Worm (Caenorhabditis elegans) whole organism, young adult: ENCODE measurements around the gene vep-2.

Experiments
- C06A6.2 ChIP-seq: fragments of 200-800 bp; sonication (Bioruptor generic); conservative IDR thresholded peaks from 2 replicates; pipeline ENCODE4 v1.3.6; 2022; ENCODE audit warnings: missing genetic modification characterization, missing compliant biosample characterization
- C17E4.6 ChIP-seq: fragments of 200-800 bp; sonication (Bioruptor generic); IDR thresholded peaks from 2 replicates; pipeline ENCODE4 v1.3.6; 2022; ENCODE audit warnings: missing genetic modification reagents, missing genetic modification characterization, missing compliant biosample characterization
- D2030.7 ChIP-seq: fragments of 200-800 bp; sonication (Bioruptor generic); IDR thresholded peaks from 2 replicates; pipeline ENCODE4 v1.3.6; 2022; ENCODE audit warnings: missing genetic modification reagents, missing genetic modification characterization, missing compliant biosample characterization
- F10E7.11 ChIP-seq: sonication (generic microtip); optimal IDR thresholded peaks from 2 replicates; lab custom pipeline; 2017; ENCODE audit warnings: mild to moderate bottlenecking, missing genetic modification characterization, moderate library complexity, missing compliant biosample characterization
- F22D6.2 ChIP-seq: sonication (generic microtip); optimal IDR thresholded peaks from 2 replicates; lab custom pipeline; 2016; ENCODE audit warnings: mild to moderate bottlenecking, missing genetic modification characterization, missing compliant biosample characterization
- F23B12.7 ChIP-seq: sonication (generic microtip); optimal IDR thresholded peaks from 2 replicates; lab custom pipeline; 2017; ENCODE audit warnings: missing genetic modification characterization, mild to moderate bottlenecking, missing compliant biosample characterization, antibody characterized with exemption, moderate library complexity; ENCODE audit not compliant: insufficient read depth
- F39B2.1 ChIP-seq: fragments of 200-800 bp; sonication (Bioruptor generic); IDR thresholded peaks from 2 replicates; pipeline ENCODE4 v1.3.6; 2022; ENCODE audit warnings: missing genetic modification reagents, missing genetic modification characterization, missing compliant biosample characterization
- F52B5.7 ChIP-seq: sonication (generic microtip); optimal IDR thresholded peaks from 2 replicates; lab custom pipeline; 2016; ENCODE audit warnings: mild to moderate bottlenecking, missing genetic modification characterization, missing compliant biosample characterization
- F57C9.4 ChIP-seq: sonication (generic microtip); optimal IDR thresholded peaks from 2 replicates; lab custom pipeline; 2017; ENCODE audit warnings: mild to moderate bottlenecking, missing genetic modification characterization, missing compliant biosample characterization
- K11D2.4 ChIP-seq: fragments of 200-800 bp; sonication (Bioruptor generic); IDR thresholded peaks from 2 replicates; pipeline ENCODE4 v1.3.6; 2022; ENCODE audit warnings: missing genetic modification reagents, missing genetic modification characterization, missing compliant biosample characterization
- T26A5.8 ChIP-seq: sonication (generic microtip); optimal IDR thresholded peaks from 2 replicates; lab custom pipeline; 2016; ENCODE audit warnings: missing genetic modification characterization, missing compliant biosample characterization
- Y53G8AR.9 ChIP-seq: fragments of 200-800 bp; sonication (Bioruptor generic); conservative IDR thresholded peaks from 2 replicates; pipeline ENCODE4 v1.3.6; 2022; ENCODE audit warnings: missing genetic modification reagents, missing genetic modification characterization, missing compliant biosample characterization
- Y79H2A.3 ChIP-seq: fragments of 200-800 bp; sonication (Bioruptor generic); conservative IDR thresholded peaks from 2 replicates; pipeline ENCODE4 v1.3.6; 2022; ENCODE audit warnings: missing genetic modification reagents, missing genetic modification characterization, missing compliant biosample characterization
- akir-1 ChIP-seq: fragments of 200-800 bp; sonication (Bioruptor generic); optimal IDR thresholded peaks from 2 replicates; lab custom pipeline; 2018; ENCODE audit warnings: mild to moderate bottlenecking, missing genetic modification characterization, moderate library complexity, missing compliant biosample characterization
- aptf-3 ChIP-seq: fragments of 200-800 bp; sonication (Bioruptor generic); IDR thresholded peaks from 2 replicates; pipeline ENCODE4 v1.3.6; 2022; ENCODE audit warnings: missing genetic modification characterization, missing compliant biosample characterization
- atf-7 ChIP-seq: sonication (generic microtip); optimal IDR thresholded peaks from 2 replicates; lab custom pipeline; 2017; ENCODE audit warnings: mild to moderate bottlenecking, missing genetic modification characterization, missing compliant biosample characterization
- athp-1 ChIP-seq: sonication (generic microtip); optimal IDR thresholded peaks from 2 replicates; lab custom pipeline; 2017; ENCODE audit warnings: mild to moderate bottlenecking, missing genetic modification characterization, missing compliant biosample characterization
- attf-3 ChIP-seq: fragments of 200-800 bp; sonication (Bioruptor generic); conservative IDR thresholded peaks from 2 replicates; pipeline ENCODE4 v1.3.6; 2022; ENCODE audit warnings: missing genetic modification reagents, missing genetic modification characterization, missing compliant biosample characterization
- ceh-100 ChIP-seq: fragments of 200-800 bp; sonication (Bioruptor generic); IDR thresholded peaks from 2 replicates; pipeline ENCODE4 v1.3.6; 2022; ENCODE audit warnings: missing genetic modification reagents, missing genetic modification characterization, missing compliant biosample characterization
- ceh-27 ChIP-seq: fragments of 200-800 bp; sonication (Bioruptor generic); optimal IDR thresholded peaks from 2 replicates; lab custom pipeline; 2018; ENCODE audit warnings: mild to moderate bottlenecking, missing genetic modification characterization, moderate library complexity, missing compliant biosample characterization
- ceh-40 ChIP-seq: fragments of 200-800 bp; sonication (Bioruptor generic); IDR thresholded peaks from 2 replicates; pipeline ENCODE4 v1.3.6; 2022; ENCODE audit warnings: missing genetic modification characterization, missing compliant biosample characterization
- chd-7 ChIP-seq: sonication (generic microtip); optimal IDR thresholded peaks from 2 replicates; lab custom pipeline; 2016; ENCODE audit warnings: mild to moderate bottlenecking, missing genetic modification characterization, moderate library complexity, missing compliant biosample characterization
- die-1 ChIP-seq: sonication (generic microtip); optimal IDR thresholded peaks from 2 replicates; lab custom pipeline; 2016; ENCODE audit warnings: missing genotype, mild to moderate bottlenecking, missing genetic modification characterization, missing compliant biosample characterization
- ets-4 ChIP-seq: fragments of 200-800 bp; sonication (Bioruptor generic); optimal IDR thresholded peaks from 2 replicates; lab custom pipeline; 2018; ENCODE audit warnings: mild to moderate bottlenecking, missing genetic modification characterization, missing compliant biosample characterization
- hlh-12 ChIP-seq: sonication (generic microtip); optimal IDR thresholded peaks from 2 replicates; lab custom pipeline; 2016; ENCODE audit warnings: missing genetic modification characterization, missing compliant biosample characterization
- hrde-1 ChIP-seq: sonication (generic microtip); optimal IDR thresholded peaks from 2 replicates; lab custom pipeline; 2016; ENCODE audit warnings: missing genetic modification characterization, mild to moderate bottlenecking, missing compliant biosample characterization, moderate library complexity, missing genotype, missing genetic modification reagents, borderline replicate concordance
- lag-1 ChIP-seq: fragments of 200-800 bp; sonication (Bioruptor generic); IDR thresholded peaks from 2 replicates; pipeline ENCODE4 v1.3.6; 2022; ENCODE audit warnings: missing genetic modification reagents, missing genetic modification characterization, missing compliant biosample characterization
- lin-54 ChIP-seq: fragments of 200-800 bp; sonication (Bioruptor generic); optimal IDR thresholded peaks from 2 replicates; lab custom pipeline; 2018; ENCODE audit warnings: mild to moderate bottlenecking, missing genetic modification characterization, missing compliant biosample characterization
- lsl-1 ChIP-seq: fragments of 200-800 bp; sonication (Bioruptor generic); optimal IDR thresholded peaks from 2 replicates; lab custom pipeline; 2018; ENCODE audit warnings: mild to moderate bottlenecking, missing genetic modification characterization, moderate library complexity, missing compliant biosample characterization
- madf-10 ChIP-seq: sonication (generic microtip); optimal IDR thresholded peaks from 2 replicates; lab custom pipeline; 2016; ENCODE audit warnings: mild to moderate bottlenecking, missing genetic modification characterization, missing compliant biosample characterization
- mcd-1 ChIP-seq: fragments of 200-800 bp; sonication (Bioruptor generic); IDR thresholded peaks from 2 replicates; pipeline ENCODE4 v1.3.6; 2022; ENCODE audit warnings: missing genetic modification reagents, missing genetic modification characterization, missing compliant biosample characterization
- mes-4 ChIP-seq: sonication (generic microtip); optimal IDR thresholded peaks from 2 replicates; lab custom pipeline; 2016; ENCODE audit warnings: missing genotype, missing genetic modification characterization, missing compliant biosample characterization
- nfyb-1 ChIP-seq: fragments of 200-800 bp; sonication (Bioruptor generic); IDR thresholded peaks from 2 replicates; pipeline ENCODE4 v1.3.6; 2022; ENCODE audit warnings: missing genetic modification reagents, missing genetic modification characterization, missing compliant biosample characterization
- nhr-120 ChIP-seq: fragments of 200-800 bp; sonication (Bioruptor generic); IDR thresholded peaks from 2 replicates; pipeline ENCODE4 v1.3.6; 2022; ENCODE audit warnings: missing genetic modification characterization, missing compliant biosample characterization
- nhr-179 ChIP-seq: sonication (generic microtip); optimal IDR thresholded peaks from 2 replicates; lab custom pipeline; 2016; ENCODE audit warnings: mild to moderate bottlenecking, missing genetic modification characterization, missing compliant biosample characterization
- nhr-80 ChIP-seq: sonication (generic microtip); optimal IDR thresholded peaks from 2 replicates; lab custom pipeline; 2016; ENCODE audit warnings: missing genetic modification characterization, missing compliant biosample characterization
- nhr-90 ChIP-seq: sonication (generic microtip); optimal IDR thresholded peaks from 2 replicates; lab custom pipeline; 2016; ENCODE audit warnings: missing genotype, mild to moderate bottlenecking, missing genetic modification characterization, missing compliant biosample characterization
- pbrm-1 ChIP-seq: fragments of 200-800 bp; sonication (Bioruptor generic); IDR thresholded peaks from 2 replicates; pipeline ENCODE4 v1.3.6; 2022; ENCODE audit warnings: missing genetic modification reagents, missing genetic modification characterization, missing compliant biosample characterization
- sdz-38 ChIP-seq: sonication (generic microtip); optimal IDR thresholded peaks from 2 replicates; lab custom pipeline; 2016; ENCODE audit warnings: missing genotype, missing genetic modification characterization, missing compliant biosample characterization
- snpc-3.4 ChIP-seq: sonication (generic microtip); optimal IDR thresholded peaks from 2 replicates; lab custom pipeline; 2017; ENCODE audit warnings: missing genetic modification characterization, mild to moderate bottlenecking, missing compliant biosample characterization, antibody characterized with exemption, moderate library complexity, missing genotype, missing genetic modification reagents
- unc-130 ChIP-seq: sonication (generic microtip); optimal IDR thresholded peaks from 2 replicates; lab custom pipeline; 2016; ENCODE audit warnings: missing genetic modification reagents, missing genetic modification characterization, missing compliant biosample characterization
- xnd-1 ChIP-seq: sonication (generic microtip); optimal IDR thresholded peaks from 2 replicates; lab custom pipeline; 2016; ENCODE audit warnings: missing genotype, missing genetic modification reagents, missing genetic modification characterization, missing compliant biosample characterization
- zfh-2 ChIP-seq: fragments of 200-800 bp; sonication (Bioruptor generic); conservative IDR thresholded peaks from 2 replicates; pipeline ENCODE4 v1.3.6; 2022; ENCODE audit warnings: missing genetic modification reagents, missing genetic modification characterization, missing compliant biosample characterization
- ztf-18 ChIP-seq: sonication (generic microtip); optimal IDR thresholded peaks from 2 replicates; lab custom pipeline; 2016; ENCODE audit warnings: missing genotype, mild to moderate bottlenecking, missing genetic modification characterization, missing compliant biosample characterization

The vep-2 gene

DNA sequence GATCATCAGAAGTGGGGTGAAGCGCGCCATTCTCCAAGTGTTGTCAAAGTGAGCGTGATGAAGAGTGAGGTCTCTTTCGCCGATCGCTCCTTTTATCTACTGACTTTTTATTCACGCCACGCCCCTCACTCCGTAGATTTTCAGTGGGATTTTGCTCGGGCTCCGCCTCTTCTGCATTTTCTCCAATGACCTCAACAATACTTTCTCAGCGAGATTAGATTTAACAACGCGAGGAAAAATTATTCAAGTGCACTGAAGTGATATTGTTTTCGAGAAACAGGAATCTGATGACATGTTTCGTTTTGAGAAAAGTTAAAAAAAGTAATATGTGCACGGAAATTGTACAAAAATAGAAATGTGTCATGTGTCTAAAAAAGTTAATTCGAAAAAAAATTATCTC, 40.7 kb downstream of the vep-2 start, which contains the start of gene snet-1:
Gene snet-1 (minus strand): TSS at position 101 of the 400 bp plus-strand sequence.
- TF ChIP-seq hlh-12 (tag; lab: Kevin White, UChicago) (no peak), die-1 (tag; lab: Kevin White, UChicago) (no peak), nhr-179 (no peak), T26A5.8 (tag; lab: Kevin White, UChicago) (no peak), lin-54 (GFP tag; lab: Kevin White, UChicago) (no peak), ceh-40 (GFP tag; lab: Robert Waterston, UW) (no peak), nhr-120 (no peak), xnd-1 (tag; lab: Kevin White, UChicago) (no peak)

- TF ChIP-seq akir-1 (no peak), mes-4 (tag; lab: Kevin White, UChicago) (no peak), F23B12.7 (tag; lab: Kevin White, UChicago) (no peak), lag-1 (GFP tag; lab: Robert Waterston, UW) (no peak), mcd-1 (GFP tag; lab: Robert Waterston, UW) (no peak), ceh-100 (no peak), athp-1 (tag; lab: Kevin White, UChicago) (no peak), attf-3 (GFP tag; lab: Robert Waterston, UW) (no peak), Y79H2A.3 (no peak), F57C9.4 (tag; lab: Kevin White, UChicago) (no peak), pbrm-1 (no peak), atf-7 (tag; lab: Kevin White, UChicago) (no peak), F22D6.2 (tag; lab: Kevin White, UChicago) (no peak)
Observed at ce11 chrX:3671998-3672397, 43.9 kb downstream of the vep-2 start, which contains the start of gene C02F12.5. C02F12.5 (minus strand) TSS chrX:3672098.

DNA sequence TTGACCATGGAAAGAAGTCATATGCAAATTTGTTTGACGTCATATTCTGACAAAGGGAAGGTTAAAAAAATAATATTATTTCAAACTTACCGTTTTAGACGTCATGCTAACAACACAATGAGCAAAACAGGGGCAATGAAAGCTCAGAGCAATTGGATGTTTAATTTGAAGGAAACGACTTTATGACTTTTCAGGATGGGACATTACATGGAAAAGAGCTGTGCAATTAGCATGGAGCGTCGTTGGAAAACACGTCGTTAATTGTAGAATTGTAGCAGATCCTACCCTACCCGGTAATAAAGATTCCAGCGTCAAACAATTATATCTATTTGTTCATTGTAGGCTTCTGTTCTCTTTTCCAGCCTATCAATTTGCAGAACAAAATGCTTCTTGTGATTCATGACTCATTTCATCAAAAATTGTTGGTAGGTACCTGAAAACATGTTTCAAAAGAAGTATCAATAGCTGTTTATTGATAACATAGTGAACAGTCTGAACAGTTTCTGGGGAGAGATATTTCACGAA, 45.5 kb downstream of the vep-2 start, which contains the start of gene ceh-63:
Gene ceh-63 (minus strand): TSS at position 475 of the 525 bp plus-strand sequence.
- TF ChIP-seq F52B5.7 (tag; lab: Kevin White, UChicago) (no peak), T26A5.8 (tag; lab: Kevin White, UChicago) (no peak), ets-4 (GFP tag; lab: Kevin White, UChicago) (no peak), attf-3 (GFP tag; lab: Robert Waterston, UW) (no peak), ztf-18 (tag; lab: Kevin White, UChicago) (no peak), sdz-38 (no peak), C06A6.2 (GFP tag; lab: Robert Waterston, UW) (no peak), lin-54 (GFP tag; lab: Kevin White, UChicago) (no peak), nfyb-1 (GFP tag; lab: Robert Waterston, UW) (no peak), snpc-3.4 (no peak), nhr-80 (tag; lab: Kevin White, UChicago) (no peak), F39B2.1 (no peak), ceh-100 (no peak), K11D2.4 (no peak), lsl-1 (GFP tag; lab: Kevin White, UChicago) (no peak), ceh-27 (GFP tag; lab: Kevin White, UChicago) (no peak), C17E4.6 (no peak)

DNA sequence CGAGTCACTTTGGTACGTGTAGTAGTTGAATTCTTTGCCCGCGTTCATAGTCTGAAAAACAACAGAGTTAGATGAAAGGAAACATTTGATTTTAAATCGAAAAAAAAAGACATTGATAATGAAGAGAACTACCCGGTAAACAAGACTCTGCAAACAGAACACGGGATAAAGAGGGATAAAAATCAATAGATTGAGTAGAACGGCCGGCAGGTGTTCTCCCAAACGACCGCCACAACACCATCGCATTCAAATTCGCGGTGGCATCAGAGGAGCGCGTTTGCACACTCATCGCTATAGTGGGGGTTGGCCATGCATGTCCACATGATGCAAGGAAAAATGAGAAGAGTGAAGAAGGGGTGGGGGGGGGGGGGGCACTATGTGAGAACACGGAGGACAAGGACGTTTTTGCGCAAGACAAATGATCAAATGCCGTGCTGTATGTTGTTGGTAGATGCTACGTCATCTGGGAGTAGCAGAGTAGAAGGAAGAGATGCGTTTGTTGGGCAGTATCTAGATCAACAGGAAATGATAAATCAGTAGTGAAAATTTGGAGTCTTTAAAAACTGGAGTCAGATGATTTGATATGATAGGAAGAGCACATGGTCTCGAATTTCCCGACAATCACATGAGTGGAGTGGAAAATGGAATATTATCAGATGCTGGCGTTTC, 50.5 kb downstream of the vep-2 start, which contains the start of gene tag-52:
Gene tag-52 (minus strand): TSS at position 51 of the 669 bp plus-strand sequence.
- TF ChIP-seq unc-130 (GFP tag; lab: Kevin White, UChicago) (no peak), zfh-2 (peak; percentile 66), madf-10 (no peak), K11D2.4 (no peak), aptf-3 (GFP tag; lab: Robert Waterston, UW) (no peak), F57C9.4 (tag; lab: Kevin White, UChicago) (no peak), ceh-27 (GFP tag; lab: Kevin White, UChicago) (peak; percentile 68), Y53G8AR.9 (GFP tag; lab: Robert Waterston, UW) (no peak), nhr-90 (no peak), nfyb-1 (GFP tag; lab: Robert Waterston, UW) (no peak), lin-54 (GFP tag; lab: Kevin White, UChicago) (peak; percentile 24), hrde-1 (tag; lab: Kevin White, UChicago) (no peak), chd-7 (tag; lab: Kevin White, UChicago) (peak; percentile 58), akir-1 (no peak), F10E7.11 (no peak), D2030.7 (GFP tag; lab: Robert Waterston, UW) (no peak)
